Fruit fly (Drosophila melanogaster): Measurements from ENCODE around the gene CG10347.

dm6 chrX:11884134-11884533, 29.4 kb upstream of the CG10347 start:
- TF ChIP-seq CG17806 (tag; optimal IDR thresholded peaks at IDR 0.05) (no peak), EcR (GFP tag; optimal IDR thresholded peaks at IDR 0.05) (no peak), CG9948 (tag; optimal IDR thresholded peaks at IDR 0.05) (no peak), CG8159 (tag; optimal IDR thresholded peaks at IDR 0.05) (no peak), gl (tag; optimal IDR thresholded peaks at IDR 0.05) (no peak), CG12605 (GFP tag; IDR thresholded peaks at IDR 0.05) (no peak), CG32121 (GFP tag; IDR thresholded peaks at IDR 0.05) (no peak), CG8301 (tag; optimal IDR thresholded peaks at IDR 0.05) (no peak), rn (GFP tag; IDR thresholded peaks at IDR 0.05) (no peak), fd96Ca (GFP tag; IDR thresholded peaks at IDR 0.05) (no peak), CG13204 (GFP tag; optimal IDR thresholded peaks at IDR 0.05) (no peak), CG14655 (GFP tag; optimal IDR thresholded peaks at IDR 0.05) (no peak)
